Fruit fly (Drosophila melanogaster) whole organism, pupa: ENCODE measurements around the gene CG10802.

ENCODE experiments used
- CG14655 ChIP-seq: fragments of 200-800 bp; sonication (Bioruptor generic); optimal IDR thresholded peaks from 3 replicates; lab custom pipeline; 2017; ENCODE audit warnings: mild to moderate bottlenecking, missing biosample characterization, missing genetic modification reagents, missing genetic modification characterization
- CG15710 ChIP-seq: fragments of 200-800 bp; sonication (Bioruptor generic); optimal IDR thresholded peaks from 2 replicates; lab custom pipeline; 2018; ENCODE audit warnings: missing biosample characterization, mild to moderate bottlenecking, missing genetic modification characterization, moderate library complexity
- CG17806 ChIP-seq: fragments of 200-800 bp; sonication (Bioruptor generic); optimal IDR thresholded peaks from 2 replicates; lab custom pipeline; 2018; ENCODE audit warnings: missing biosample characterization, mild to moderate bottlenecking, missing genetic modification characterization, moderate library complexity
- CG32121 ChIP-seq: fragments of 200-800 bp; sonication (Bioruptor generic); IDR thresholded peaks from 2 replicates; pipeline ENCODE4 v1.3.6; 2022; ENCODE audit warnings: missing biosample characterization, missing genetic modification characterization
- CG4496 ChIP-seq: fragments of 200-800 bp; sonication (Bioruptor generic); IDR thresholded peaks from 3 replicates; pipeline ENCODE4 v1.3.6; 2022; ENCODE audit warnings: missing biosample characterization, missing genetic modification characterization
- CG8301 ChIP-seq: fragments of 200-800 bp; sonication (Bioruptor generic); optimal IDR thresholded peaks from 2 replicates; lab custom pipeline; 2018; ENCODE audit warnings: missing biosample characterization, mild to moderate bottlenecking, missing genetic modification characterization
- EcR ChIP-seq: fragments of 200-800 bp; sonication (Bioruptor generic); optimal IDR thresholded peaks from 3 replicates; lab custom pipeline; 2019; ENCODE audit warnings: missing biosample characterization, missing genetic modification characterization, mild to moderate bottlenecking, moderate library complexity, missing genetic modification reagents
- Ets98B ChIP-seq: fragments of 200-800 bp; sonication (Bioruptor generic); IDR thresholded peaks from 2 replicates; pipeline ENCODE4 v1.3.6; 2022; ENCODE audit warnings: missing biosample characterization, missing genetic modification characterization
- Snoo ChIP-seq: fragments of 200-800 bp; sonication (Bioruptor generic); optimal IDR thresholded peaks from 3 replicates; lab custom pipeline; 2017; ENCODE audit warnings: missing biosample characterization, mild to moderate bottlenecking, missing genetic modification characterization, inconsistent platforms
- rn ChIP-seq: fragments of 200-800 bp; sonication (Bioruptor generic); IDR thresholded peaks from 2 replicates; pipeline ENCODE4 v1.3.6; 2022; ENCODE audit warnings: missing biosample characterization, missing genetic modification characterization

DNA sequence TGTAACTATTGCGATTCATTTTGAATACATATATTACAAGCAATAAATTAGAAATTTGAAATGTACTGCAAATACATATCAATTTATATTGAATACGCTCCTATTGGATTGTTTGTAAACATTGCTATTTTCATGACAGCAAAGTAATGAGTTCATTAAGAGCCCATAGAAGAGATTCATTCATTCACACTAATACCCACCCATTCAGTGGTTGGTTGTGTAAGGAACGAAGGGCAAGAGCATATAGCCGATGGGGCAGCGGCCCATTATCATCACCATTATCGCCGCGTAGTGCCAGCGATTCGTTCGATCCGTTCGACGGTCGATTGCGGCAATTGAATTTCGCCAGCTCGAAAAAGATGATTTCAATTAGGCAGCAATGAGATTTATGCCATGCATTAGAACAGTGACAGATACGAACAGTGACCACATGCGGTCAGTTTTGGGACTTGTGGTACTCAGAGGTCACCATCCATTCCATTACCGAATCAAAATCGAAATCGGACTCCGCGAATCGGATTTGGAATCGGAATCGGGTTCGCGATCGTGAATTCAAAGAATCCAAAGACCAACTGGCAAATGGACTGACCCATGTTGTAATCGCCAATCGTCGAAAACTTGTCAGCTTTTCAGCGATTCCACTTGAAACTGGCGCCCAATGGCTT lies 40.1 kb upstream of the CG10802 start:
- TF ChIP-seq rn (GFP tag; lab: Robert Waterston, UW), result no peak
- TF ChIP-seq CG32121 (GFP tag; lab: Robert Waterston, UW), result no peak
- no peak for TF ChIP-seq CG4496 (GFP tag; lab: Robert Waterston, UW)
- TF ChIP-seq Ets98B (GFP tag; lab: Robert Waterston, UW), result no peak
- TF ChIP-seq CG17806 (tag; lab: Kevin White, UChicago), result no peak
- no peak for TF ChIP-seq Snoo
- no peak for TF ChIP-seq EcR (GFP tag; lab: Kevin White, UChicago)
- TF ChIP-seq CG14655 (GFP tag; lab: Kevin White, UChicago), result no peak
- no peak for TF ChIP-seq CG15710 (tag; lab: Kevin White, UChicago)
- no peak for TF ChIP-seq CG8301 (tag; lab: Kevin White, UChicago)
